Worm (Caenorhabditis elegans) whole organism, L3 larva: ENCODE results near the gene vps-22.
A peak's percentile ranks its signal among the peaks of the same experiment; 100 is the strongest.

Experiments used
- R02D3.7 ChIP-seq: fragments of 150-350 bp; optimal IDR thresholded peaks from 2 replicates; lab custom pipeline; 2014; ENCODE audit warnings: missing biosample characterization, missing genetic modification characterization
- ZK546.5 ChIP-seq: sonication (generic microtip); optimal IDR thresholded peaks from 2 replicates; lab custom pipeline; 2017; ENCODE audit warnings: missing biosample characterization, missing genetic modification characterization
- aly-2 ChIP-seq: fragments of 150-350 bp; optimal IDR thresholded peaks from 2 replicates; lab custom pipeline; 2014; ENCODE audit warnings: missing biosample characterization, missing genetic modification characterization
- ama-1 ChIP-seq: fragments of 150-350 bp; optimal IDR thresholded peaks from 2 replicates; lab custom pipeline; 2018
- ceh-82 ChIP-seq: fragments of 150-350 bp; optimal IDR thresholded peaks from 2 replicates; lab custom pipeline; 2014; ENCODE audit warnings: missing biosample characterization, missing genetic modification characterization
- ceh-9 ChIP-seq: sonication (generic microtip); optimal IDR thresholded peaks from 2 replicates; lab custom pipeline; 2018; ENCODE audit warnings: missing biosample characterization, missing genetic modification characterization
- daf-12 ChIP-seq: fragments of 150-350 bp; optimal IDR thresholded peaks from 2 replicates; lab custom pipeline; 2014; ENCODE audit warnings: missing biosample characterization, missing genetic modification reagents, missing genetic modification characterization
- egl-27 ChIP-seq: sonication (generic microtip); optimal IDR thresholded peaks from 4 replicates; lab custom pipeline; 2017; ENCODE audit warnings: missing biosample characterization, missing genetic modification reagents, missing genetic modification characterization
- egl-5 ChIP-seq: fragments of 150-350 bp; optimal IDR thresholded peaks from 2 replicates; lab custom pipeline; 2017; ENCODE audit warnings: missing biosample characterization, missing genetic modification reagents, missing genetic modification characterization, inconsistent platforms
- elt-2 ChIP-seq: sonication (generic microtip); optimal IDR thresholded peaks from 2 replicates; lab custom pipeline; 2016; ENCODE audit warnings: missing genetic modification reagents, mild to moderate bottlenecking, missing genetic modification characterization, missing compliant biosample characterization
- elt-3 ChIP-seq, 3 experiments: fragments of 150-350 bp in 1 of 3; sonication (generic microtip) in 2 of 3; optimal IDR thresholded peaks; 2 replicates in 2 of 3; 4 replicates in 1 of 3; lab custom pipeline; 2014 to 2017; ENCODE audit warnings: missing biosample characterization in 3 of 3, missing genetic modification characterization in 3 of 3
- fkh-2 ChIP-seq: fragments of 150-350 bp; optimal IDR thresholded peaks from 2 replicates; lab custom pipeline; 2014; ENCODE audit warnings: missing biosample characterization, missing genetic modification reagents, missing genetic modification characterization
- fos-1 ChIP-seq: fragments of 150-350 bp; optimal IDR thresholded peaks from 2 replicates; lab custom pipeline; 2014; ENCODE audit warnings: missing biosample characterization, missing genetic modification characterization
- hmg-11 ChIP-seq: sonication (generic microtip); optimal IDR thresholded peaks from 2 replicates; lab custom pipeline; 2016; ENCODE audit warnings: missing genetic modification characterization, missing compliant biosample characterization
- jun-1 ChIP-seq: fragments of 150-350 bp; optimal IDR thresholded peaks from 2 replicates; lab custom pipeline; 2014; ENCODE audit warnings: missing biosample characterization, missing genetic modification reagents, missing genetic modification characterization
- lin-15B ChIP-seq: fragments of 150-350 bp; optimal IDR thresholded peaks from 2 replicates; lab custom pipeline; 2014; ENCODE audit warnings: missing biosample characterization, missing genetic modification characterization
- lin-39 ChIP-seq: fragments of 150-350 bp; optimal IDR thresholded peaks from 2 replicates; lab custom pipeline; 2018; ENCODE audit warnings: missing biosample characterization, missing genetic modification reagents, missing genetic modification characterization
- lsy-12 ChIP-seq: sonication (generic microtip); optimal IDR thresholded peaks from 2 replicates; lab custom pipeline; 2016; ENCODE audit warnings: mild to moderate bottlenecking, missing genetic modification characterization, missing compliant biosample characterization
- nfya-1 ChIP-seq: sonication (generic microtip); optimal IDR thresholded peaks from 2 replicates; lab custom pipeline; 2017; ENCODE audit warnings: missing genetic modification characterization, mild to moderate bottlenecking, missing compliant biosample characterization, antibody characterized with exemption, moderate library complexity; ENCODE audit not compliant: insufficient read depth
- nhr-12 ChIP-seq: fragments of 150-350 bp; optimal IDR thresholded peaks from 2 replicates; lab custom pipeline; 2014; ENCODE audit warnings: missing biosample characterization, missing genetic modification characterization
- nhr-23 ChIP-seq: fragments of 150-350 bp; optimal IDR thresholded peaks from 2 replicates; lab custom pipeline; 2014; ENCODE audit warnings: missing biosample characterization, missing genetic modification reagents, missing genetic modification characterization
- nhr-237 ChIP-seq: fragments of 150-350 bp; optimal IDR thresholded peaks from 2 replicates; lab custom pipeline; 2014; ENCODE audit warnings: missing biosample characterization, missing genetic modification characterization
- nhr-25 ChIP-seq: sonication (generic microtip); optimal IDR thresholded peaks from 2 replicates; lab custom pipeline; 2017; ENCODE audit warnings: missing biosample characterization, missing genetic modification characterization
- nhr-28 ChIP-seq: fragments of 150-350 bp; optimal IDR thresholded peaks from 2 replicates; lab custom pipeline; 2014; ENCODE audit warnings: missing biosample characterization, missing genetic modification characterization
- nhr-43 ChIP-seq: sonication (generic microtip); optimal IDR thresholded peaks from 2 replicates; lab custom pipeline; 2016; ENCODE audit warnings: mild to moderate bottlenecking, missing genetic modification characterization, missing compliant biosample characterization; ENCODE audit not compliant: poor library complexity, severe bottlenecking
- nhr-67 ChIP-seq: fragments of 150-350 bp; optimal IDR thresholded peaks from 2 replicates; lab custom pipeline; 2014; ENCODE audit warnings: missing biosample characterization, missing genetic modification characterization
- nhr-76 ChIP-seq: fragments of 150-350 bp; sonication (generic microtip); optimal IDR thresholded peaks from 5 replicates; lab custom pipeline; 2014; ENCODE audit warnings: missing biosample characterization, missing genetic modification characterization
- nhr-77 ChIP-seq: fragments of 150-350 bp; optimal IDR thresholded peaks from 2 replicates; lab custom pipeline; 2014; ENCODE audit warnings: missing biosample characterization, missing genetic modification characterization
- pha-4 ChIP-seq: fragments of 150-350 bp; optimal IDR thresholded peaks from 2 replicates; lab custom pipeline; 2014; ENCODE audit warnings: missing biosample characterization, missing genetic modification reagents, missing genetic modification characterization
- pqm-1 ChIP-seq: fragments of 150-350 bp; optimal IDR thresholded peaks from 2 replicates; lab custom pipeline; 2017; ENCODE audit warnings: missing biosample characterization, missing genetic modification characterization, inconsistent platforms
- skn-1 ChIP-seq: fragments of 150-350 bp; optimal IDR thresholded peaks from 2 replicates; lab custom pipeline; 2014; ENCODE audit warnings: missing biosample characterization, missing genetic modification characterization
- snpc-4 ChIP-seq: fragments of 150-350 bp; optimal IDR thresholded peaks from 2 replicates; lab custom pipeline; 2014; ENCODE audit warnings: missing biosample characterization, missing genetic modification characterization
- tbx-2 ChIP-seq: sonication (generic microtip); optimal IDR thresholded peaks from 2 replicates; lab custom pipeline; 2016; ENCODE audit warnings: mild to moderate bottlenecking, missing genetic modification characterization, missing compliant biosample characterization
- unc-39 ChIP-seq: sonication (generic microtip); optimal IDR thresholded peaks from 4 replicates; lab custom pipeline; 2017; ENCODE audit warnings: missing biosample characterization, missing genetic modification characterization
- unc-62 ChIP-seq: fragments of 150-350 bp; sonication (generic microtip); optimal IDR thresholded peaks from 4 replicates; lab custom pipeline; 2014; ENCODE audit warnings: missing biosample characterization, missing genetic modification reagents, missing genetic modification characterization
- ztf-11 ChIP-seq: fragments of 150-350 bp; optimal IDR thresholded peaks from 2 replicates; lab custom pipeline; 2014; ENCODE audit warnings: missing biosample characterization, missing genetic modification characterization
- ztf-4 ChIP-seq: fragments of 150-350 bp; optimal IDR thresholded peaks from 2 replicates; lab custom pipeline; 2014; ENCODE audit warnings: missing biosample characterization, missing genetic modification characterization

The vps-22 gene

ce11 chrIII:4917960-4918712 is 44.2 kb downstream of the vps-22 start, which contains the start of gene rpb-8:
rpb-8 (minus strand) TSS chrIII:4918008.
- TF ChIP-seq egl-5 (tag; lab: Kevin White, UChicago) (peak; percentile 57), snpc-4 (tag; lab: Kevin White, UChicago) (peak; percentile 37), nhr-25 (tag; lab: Kevin White, UChicago) (peak; percentile 8), nfya-1 (tag; lab: Kevin White, UChicago) (peak; percentile 72), elt-2 (peak; percentile 3), R02D3.7 (tag; lab: Kevin White, UChicago) (no peak), nhr-23 (tag; lab: Kevin White, UChicago) (peak; percentile 66), pha-4 (peak; percentile 71), lin-39 (tag; lab: Kevin White, UChicago) (peak; percentile 61), unc-39 (tag; lab: Kevin White, UChicago) (no peak), lin-15B (tag; lab: Kevin White, UChicago) (peak; percentile 71), skn-1 (tag; lab: Kevin White, UChicago) (no peak), fos-1 (tag; lab: Kevin White, UChicago) (no peak), ztf-11 (no peak), ama-1 (lab: Kevin White, UChicago) (peak; percentile 38)
- TF ChIP-seq, all 47 proteins: peak for 10

ce11 chrIII:4917077-4917476 is 45.2 kb downstream of the vps-22 start, which contains the start of gene rars-1:
rars-1 (minus strand) TSS chrIII:4917177.
- TF ChIP-seq R02D3.7 (tag; lab: Kevin White, UChicago) (no peak), elt-3 (tag; optimal IDR thresholded peaks at IDR 0.05; lab: Kevin White, UChicago) (no peak), lsy-12 (tag; lab: Kevin White, UChicago) (no peak), nhr-28 (no peak), hmg-11 (tag; lab: Kevin White, UChicago) (no peak), elt-2 (no peak), snpc-4 (tag; lab: Kevin White, UChicago) (no peak), ztf-4 (tag; lab: Kevin White, UChicago) (no peak), nhr-67 (no peak), pqm-1 (tag; lab: Kevin White, UChicago) (no peak), ceh-82 (tag; lab: Kevin White, UChicago) (no peak), unc-62 (GFP tag; lab: Kevin White, UChicago) (no peak), ZK546.5 (tag; lab: Kevin White, UChicago) (no peak), daf-12 (no peak), ama-1 (lab: Kevin White, UChicago) (no peak), ceh-9 (no peak), fos-1 (tag; lab: Kevin White, UChicago) (no peak), nhr-12 (tag; lab: Kevin White, UChicago) (no peak)

ce11 chrIII:4913736-4914135 is 48.6 kb downstream of the vps-22 start:
- TF ChIP-seq nhr-76 (tag; lab: Kevin White, UChicago): no peak
- no peak for TF ChIP-seq ztf-4 (tag; lab: Kevin White, UChicago)
- TF ChIP-seq aly-2 (tag; lab: Kevin White, UChicago): no peak
- TF ChIP-seq fkh-2 (tag; lab: Kevin White, UChicago): no peak
- TF ChIP-seq nhr-28: no peak
- TF ChIP-seq pha-4: no peak
- no peak for TF ChIP-seq ztf-11
- no peak for TF ChIP-seq egl-27 (tag; lab: Kevin White, UChicago)
- TF ChIP-seq snpc-4 (tag; lab: Kevin White, UChicago): no peak
- no peak for TF ChIP-seq egl-5 (tag; lab: Kevin White, UChicago)

ce11 chrIII:4912317-4912716 is 50.0 kb downstream of the vps-22 start, which contains the start of the genes F26F4.9 and cee-1:
F26F4.9 (minus strand) TSS chrIII:4912521.
cee-1 (plus strand) TSS chrIII:4912699.
- TF ChIP-seq pha-4: peak; percentile 71
- peak; percentile 65 for TF ChIP-seq nfya-1 (tag; lab: Kevin White, UChicago)
- TF ChIP-seq nhr-67: no peak
- peak; percentile 43 for TF ChIP-seq pqm-1 (tag; lab: Kevin White, UChicago)
- no peak for TF ChIP-seq R02D3.7 (tag; lab: Kevin White, UChicago)
- TF ChIP-seq lin-15B (tag; lab: Kevin White, UChicago): peak; percentile 80
- TF ChIP-seq nhr-23 (tag; lab: Kevin White, UChicago): peak; percentile 48
- no peak for TF ChIP-seq tbx-2 (tag; lab: Kevin White, UChicago)
- peak; percentile 53 for TF ChIP-seq snpc-4 (tag; lab: Kevin White, UChicago)
- peak; percentile 6 for TF ChIP-seq elt-2
- TF ChIP-seq egl-27 (tag; lab: Kevin White, UChicago): no peak
- TF ChIP-seq nhr-43 (tag; lab: Kevin White, UChicago): peak; percentile 90
- TF ChIP-seq nhr-77: no peak
- no peak for TF ChIP-seq elt-3 (tag; optimal IDR thresholded peaks at IDR 0.05; lab: Kevin White, UChicago)
- peak; percentile 33 for TF ChIP-seq hmg-11 (tag; lab: Kevin White, UChicago)
- no peak for TF ChIP-seq nhr-28
- no peak for TF ChIP-seq fos-1 (tag; lab: Kevin White, UChicago)
- TF ChIP-seq jun-1 (tag; lab: Kevin White, UChicago): peak; percentile 22
- no peak for TF ChIP-seq nhr-237 (tag; lab: Kevin White, UChicago)
